Worm (Caenorhabditis elegans): ENCODE data around the gene T11G6.4.

DNA sequence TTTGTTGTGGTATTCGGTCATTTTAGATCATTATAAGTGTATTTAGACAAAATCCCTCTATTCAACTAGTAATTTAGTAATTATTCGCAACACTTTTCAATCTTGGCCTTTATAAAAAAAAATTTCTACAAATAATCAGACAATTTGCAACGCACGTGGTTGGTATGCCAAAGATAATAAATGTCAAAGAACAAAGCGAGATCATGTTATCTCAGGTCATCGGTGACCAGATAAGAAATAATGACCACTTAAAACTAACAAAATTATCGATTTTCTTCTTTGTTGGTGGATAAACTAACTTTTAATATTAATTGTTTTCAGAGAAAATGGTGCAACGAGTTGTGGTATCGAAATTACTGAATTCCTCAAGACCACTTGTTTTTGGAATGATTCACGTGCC lies 29.5 kb upstream of the T11G6.4 start, which contains the start of gene F13E9.13:
- TF ChIP-seq ama-1 (optimal IDR thresholded peaks at IDR 0.05) (no peak), pes-1 (GFP tag; IDR thresholded peaks at IDR 0.05) (no peak), tbx-11 (GFP tag; IDR thresholded peaks at IDR 0.05) (no peak), ceh-36 (tag; optimal IDR thresholded peaks at IDR 0.05) (no peak), hmbx-1 (tag; optimal IDR thresholded peaks at IDR 0.05) (no peak), aly-1 (tag; optimal IDR thresholded peaks at IDR 0.05) (no peak), F13C5.2 (tag; optimal IDR thresholded peaks at IDR 0.05) (no peak), flt-1 (GFP tag; IDR thresholded peaks at IDR 0.05) (no peak), scrt-1 (GFP tag; IDR thresholded peaks at IDR 0.05) (no peak), hmg-4 (GFP tag; optimal IDR thresholded peaks at IDR 0.05) (no peak)
